Fruit fly (Drosophila melanogaster): Measurements from ENCODE around the gene pHCl-2.

pHCl-2 gene

DNA sequence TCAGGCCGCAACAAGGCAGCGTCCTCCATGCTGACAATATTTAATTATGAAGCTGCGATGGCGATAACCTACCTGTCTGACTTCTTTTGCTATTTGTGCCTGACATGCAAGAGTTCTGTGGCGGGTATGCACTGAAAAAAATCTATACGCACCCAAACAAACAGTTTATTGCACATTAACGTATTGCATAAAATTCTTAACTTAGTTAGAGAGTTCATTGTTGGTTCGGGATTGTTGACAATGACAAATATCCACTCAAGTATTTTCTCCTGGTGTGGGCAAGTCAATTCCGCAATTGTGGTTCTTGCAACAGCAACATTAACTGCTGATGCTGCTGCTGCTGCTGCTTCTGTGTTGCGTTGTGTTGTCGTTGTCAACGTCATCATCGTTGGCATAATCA, 7.1 kb upstream of the pHCl-2 start (continued):
- peak; percentile 46 for TF ChIP-seq achi (GFP tag; optimal IDR thresholded peaks at IDR 0.05)
- no peak for TF ChIP-seq CG11902 (GFP tag; optimal IDR thresholded peaks at IDR 0.05)
- peak; percentile 62 for TF ChIP-seq Sox14 (GFP tag; optimal IDR thresholded peaks at IDR 0.05)
- TF ChIP-seq CG6854 (GFP tag; optimal IDR thresholded peaks at IDR 0.05) = no peak
- peak; percentile 61 for TF ChIP-seq CG6808 (GFP tag; optimal IDR thresholded peaks at IDR 0.05)
- peak; percentile 74 for TF ChIP-seq Gug (GFP tag; IDR thresholded peaks at IDR 0.05)
- TF ChIP-seq net (GFP tag; optimal IDR thresholded peaks at IDR 0.05) = peak; percentile 50
- TF ChIP-seq CG6163 (GFP tag; IDR thresholded peaks at IDR 0.05) = peak; percentile 72; the same call in 2 of the 3 replicates
- TF ChIP-seq CG10669 (GFP tag; optimal IDR thresholded peaks at IDR 0.05) = peak; percentile 62
- TF ChIP-seq Lpt (GFP tag; optimal IDR thresholded peaks at IDR 0.05) = peak; percentile 18
- peak; percentile 8 for TF ChIP-seq cyc (GFP tag; optimal IDR thresholded peaks at IDR 0.05)
- no peak for TF ChIP-seq Ets21C (GFP tag; optimal IDR thresholded peaks at IDR 0.05)
- TF ChIP-seq CG8632 (GFP tag; optimal IDR thresholded peaks at IDR 0.05) = no peak
- peak; percentile 49 for TF ChIP-seq pdm3 (GFP tag; optimal IDR thresholded peaks at IDR 0.05)
- no peak for TF ChIP-seq fkh (GFP tag; optimal IDR thresholded peaks at IDR 0.05)
- TF ChIP-seq Smox (GFP tag; optimal IDR thresholded peaks at IDR 0.05) = no peak
- peak; percentile 13 for TF ChIP-seq Met (GFP tag; optimal IDR thresholded peaks at IDR 0.05)
- peak; percentile 30 for TF ChIP-seq CG6792 (GFP tag; optimal IDR thresholded peaks at IDR 0.05)
- peak; percentile 35 for TF ChIP-seq CG1621 (tag; optimal IDR thresholded peaks at IDR 0.05)
- TF ChIP-seq Hr38 (GFP tag; optimal IDR thresholded peaks at IDR 0.05) = no peak
- TF ChIP-seq acj6 (GFP tag; optimal IDR thresholded peaks at IDR 0.05) = peak; percentile 56
- TF ChIP-seq CG6276 (GFP tag; optimal IDR thresholded peaks at IDR 0.05) = peak; percentile 42
- no peak for TF ChIP-seq CG34406 (GFP tag; optimal IDR thresholded peaks at IDR 0.05)
- peak; percentile 77 for TF ChIP-seq CG32006 (GFP tag; optimal IDR thresholded peaks at IDR 0.05)
- TF ChIP-seq CG8319 (GFP tag; optimal IDR thresholded peaks at IDR 0.05) = no peak
- peak; percentile 39 for TF ChIP-seq Hr4 (GFP tag; optimal IDR thresholded peaks at IDR 0.05)
- peak; percentile 21 to 25 for TF ChIP-seq ss (GFP tag; optimal IDR thresholded peaks at IDR 0.05)
- TF ChIP-seq dsx (GFP tag; optimal IDR thresholded peaks at IDR 0.05; ENCODE audit: poor library complexity, severe bottlenecking) = peak; percentile 22
- TF ChIP-seq Eip93F (GFP tag; optimal IDR thresholded peaks at IDR 0.05) = no peak
- TF ChIP-seq Blimp-1 (GFP tag; optimal IDR thresholded peaks at IDR 0.05) = no peak
- peak; percentile 64 for TF ChIP-seq CG3032 (tag; optimal IDR thresholded peaks at IDR 0.05)
- TF ChIP-seq fd85E (GFP tag; optimal IDR thresholded peaks at IDR 0.05) = no peak
- TF ChIP-seq CG11762 (GFP tag; optimal IDR thresholded peaks at IDR 0.05; ENCODE audit: insufficient read depth) = peak; percentile 9
- peak; percentile 70 for TF ChIP-seq Ets96B (tag; optimal IDR thresholded peaks at IDR 0.05)

DNA sequence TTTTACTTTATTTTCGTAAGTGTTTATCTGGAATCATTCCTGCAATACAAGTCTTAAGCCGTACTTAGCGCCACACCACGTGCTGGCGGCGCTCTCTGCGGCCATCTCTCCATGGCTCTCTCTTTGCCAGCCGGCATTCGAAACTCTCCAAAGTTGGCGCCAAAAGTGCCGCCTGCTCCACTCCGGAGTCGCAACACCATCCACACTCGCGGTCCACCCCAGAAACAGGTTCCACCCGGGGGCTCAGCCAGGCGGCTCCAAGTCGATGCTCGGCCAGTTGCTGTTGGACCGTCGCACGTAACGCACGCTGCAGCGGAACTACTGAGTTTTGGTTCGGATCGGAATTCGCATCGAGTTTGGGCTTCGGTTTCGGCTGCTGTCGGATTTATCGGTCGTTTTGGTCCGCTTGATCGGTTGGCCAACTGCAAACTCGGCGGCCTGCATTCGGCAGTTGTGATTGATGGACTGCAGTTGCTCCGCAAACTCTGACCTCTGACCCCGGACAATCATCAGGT, 5.8 kb upstream of the pHCl-2 start, which contains the start of gene CG34347:
Gene CG34347, plus strand, starts transcription at position 275 of the 515 bp plus-strand sequence.
- peak; percentile 38 for TF ChIP-seq Sox102F (GFP tag; optimal IDR thresholded peaks at IDR 0.05)
- no peak for TF ChIP-seq CG34406 (GFP tag; optimal IDR thresholded peaks at IDR 0.05)
- TF ChIP-seq Blimp-1 (GFP tag; optimal IDR thresholded peaks at IDR 0.05) = no peak
- TF ChIP-seq CG16779 (tag; optimal IDR thresholded peaks at IDR 0.05) = no peak
- TF ChIP-seq Hr39 (GFP tag; optimal IDR thresholded peaks at IDR 0.05) = no peak
- TF ChIP-seq CG11294 (GFP tag; IDR thresholded peaks at IDR 0.05) = no peak
- TF ChIP-seq Ets96B (tag; optimal IDR thresholded peaks at IDR 0.05) = no peak
- TF ChIP-seq fkh (GFP tag; optimal IDR thresholded peaks at IDR 0.05) = no peak
- no peak for TF ChIP-seq CG15336 (GFP tag; IDR thresholded peaks at IDR 0.05)
- peak; percentile 8 for TF ChIP-seq CG3032 (tag; optimal IDR thresholded peaks at IDR 0.05)
- no peak for TF ChIP-seq topi (GFP tag; optimal IDR thresholded peaks at IDR 0.05)
- TF ChIP-seq acj6 (GFP tag; optimal IDR thresholded peaks at IDR 0.05) = no peak
- no peak for TF ChIP-seq CG11902 (GFP tag; optimal IDR thresholded peaks at IDR 0.05)
- TF ChIP-seq Eip93F (GFP tag; optimal IDR thresholded peaks at IDR 0.05) = no peak
- TF ChIP-seq net (GFP tag; optimal IDR thresholded peaks at IDR 0.05) = peak; percentile 35
- TF ChIP-seq CG1621 (tag; optimal IDR thresholded peaks at IDR 0.05) = peak; percentile 75
- peak; percentile 6 to 42 for TF ChIP-seq ss (GFP tag; optimal IDR thresholded peaks at IDR 0.05)
- TF ChIP-seq cyc (GFP tag; optimal IDR thresholded peaks at IDR 0.05) = no peak
- TF ChIP-seq CG8632 (GFP tag; optimal IDR thresholded peaks at IDR 0.05) = no peak
- TF ChIP-seq svp (GFP tag) = peak; percentile 68
- peak; percentile 21 for TF ChIP-seq Eip75B (GFP tag; optimal IDR thresholded peaks at IDR 0.05)
- peak; percentile 61 for TF ChIP-seq CG6854 (GFP tag; optimal IDR thresholded peaks at IDR 0.05)
- TF ChIP-seq CG8319 (GFP tag; optimal IDR thresholded peaks at IDR 0.05) = no peak
- TF ChIP-seq CG6276 (GFP tag; optimal IDR thresholded peaks at IDR 0.05) = no peak
- no peak for TF ChIP-seq fd85E (GFP tag; optimal IDR thresholded peaks at IDR 0.05)
- TF ChIP-seq OdsH (GFP tag; optimal IDR thresholded peaks at IDR 0.05) = no peak
- no peak for TF ChIP-seq CG6808 (GFP tag; optimal IDR thresholded peaks at IDR 0.05)
- peak; percentile 43 for TF ChIP-seq CG9139 (GFP tag; optimal IDR thresholded peaks at IDR 0.05)
- TF ChIP-seq Hr4 (GFP tag; optimal IDR thresholded peaks at IDR 0.05) = no peak
- peak; percentile 3 for TF ChIP-seq pdm3 (GFP tag; optimal IDR thresholded peaks at IDR 0.05)
- TF ChIP-seq CG3919 (GFP tag; optimal IDR thresholded peaks at IDR 0.05) = peak; percentile 49
- peak; percentile 21 for TF ChIP-seq esn (GFP tag; optimal IDR thresholded peaks at IDR 0.05)
- TF ChIP-seq CG4318 (GFP tag; optimal IDR thresholded peaks at IDR 0.05) = no peak
